Fruit fly (Drosophila melanogaster) whole organism, embryonic: ENCODE data around the gene Nasp.

Experiments
- ATbp ChIP-seq: fragments of 200-800 bp; sonication (Bioruptor generic); optimal IDR thresholded peaks from 2 replicates; lab custom pipeline; 2017; ENCODE audit warnings: missing biosample characterization, mild to moderate bottlenecking, missing genetic modification characterization, missing genetic modification reagents
- Atf3 ChIP-seq: fragments of 200-800 bp; sonication (Bioruptor generic); optimal IDR thresholded peaks from 3 replicates; lab custom pipeline; 2016; ENCODE audit warnings: missing biosample characterization, missing genetic modification characterization
- CG10462 ChIP-seq: fragments of 200-800 bp; sonication (Bioruptor generic); optimal IDR thresholded peaks from 2 replicates; lab custom pipeline; 2016; ENCODE audit warnings: missing biosample characterization, missing genetic modification characterization
- CG11456 ChIP-seq: fragments of 200-800 bp; sonication (Bioruptor generic); IDR thresholded peaks from 3 replicates; pipeline ENCODE4 v1.3.6; 2022; ENCODE audit warnings: missing biosample characterization, missing genetic modification characterization
- CG13894 ChIP-seq: fragments of 200-800 bp; sonication (Bioruptor generic); optimal IDR thresholded peaks from 3 replicates; lab custom pipeline; 2018; ENCODE audit warnings: missing biosample characterization, mild to moderate bottlenecking, missing genetic modification characterization, moderate library complexity
- CG14441 ChIP-seq: fragments of 200-800 bp; sonication (Bioruptor generic); IDR thresholded peaks from 2 replicates; pipeline ENCODE4 v1.3.6; 2022; ENCODE audit warnings: missing biosample characterization, missing genetic modification characterization
- CG1602 ChIP-seq: fragments of 200-800 bp; sonication (Bioruptor generic); optimal IDR thresholded peaks from 3 replicates; lab custom pipeline; 2016; ENCODE audit warnings: missing biosample characterization, missing genetic modification characterization
- CG16813 ChIP-seq: fragments of 200-800 bp; sonication (Bioruptor generic); IDR thresholded peaks from 3 replicates; pipeline ENCODE4 v1.3.6; 2022; ENCODE audit warnings: missing biosample characterization, missing genetic modification characterization; ENCODE audit not compliant: partially characterized antibody
- CG3163 ChIP-seq: fragments of 200-800 bp; sonication (Bioruptor generic); optimal IDR thresholded peaks from 3 replicates; lab custom pipeline; 2016; ENCODE audit warnings: missing biosample characterization, missing genetic modification characterization
- CG3995 ChIP-seq: fragments of 200-800 bp; sonication (Bioruptor generic); optimal IDR thresholded peaks from 3 replicates; lab custom pipeline; 2016; ENCODE audit warnings: missing biosample characterization, missing genetic modification characterization
- CG4424 ChIP-seq: fragments of 200-800 bp; sonication (Bioruptor generic); optimal IDR thresholded peaks from 3 replicates; lab custom pipeline; 2016; ENCODE audit warnings: missing biosample characterization, missing genetic modification characterization
- CG4617 ChIP-seq: fragments of 200-800 bp; sonication (Bioruptor generic); optimal IDR thresholded peaks from 3 replicates; lab custom pipeline; 2016; ENCODE audit warnings: missing biosample characterization, missing genetic modification characterization, borderline replicate concordance
- CG5953 ChIP-seq: fragments of 200-800 bp; sonication (Bioruptor generic); IDR thresholded peaks from 2 replicates; pipeline ENCODE4 v1.3.6; 2022; ENCODE audit warnings: missing biosample characterization, missing genetic modification characterization
- CG6765 ChIP-seq: fragments of 200-800 bp; sonication (Bioruptor generic); optimal IDR thresholded peaks from 3 replicates; lab custom pipeline; 2017; ENCODE audit warnings: missing biosample characterization, mild to moderate bottlenecking, missing genetic modification characterization
- CG7786 ChIP-seq: fragments of 200-800 bp; sonication (Bioruptor generic); optimal IDR thresholded peaks from 2 replicates; lab custom pipeline; 2016; ENCODE audit warnings: missing biosample characterization, missing genetic modification characterization
- CG7987 ChIP-seq: fragments of 200-800 bp; sonication (Bioruptor generic); optimal IDR thresholded peaks from 2 replicates; lab custom pipeline; 2018; ENCODE audit warnings: missing biosample characterization, mild to moderate bottlenecking, missing genetic modification characterization, moderate library complexity
- CG9797 ChIP-seq: fragments of 200-800 bp; sonication (Bioruptor generic); optimal IDR thresholded peaks from 3 replicates; lab custom pipeline; 2018; ENCODE audit warnings: missing biosample characterization, mild to moderate bottlenecking, missing genetic modification characterization
- Dll ChIP-seq: fragments of 200-800 bp; sonication (Bioruptor generic); IDR thresholded peaks from 4 replicates; pipeline ENCODE4 v1.3.6; 2022; ENCODE audit warnings: missing biosample characterization, missing genetic modification characterization; ENCODE audit not compliant: partially characterized antibody
- Doc3 ChIP-seq: fragments of 200-800 bp; sonication (Bioruptor generic); IDR thresholded peaks from 3 replicates; pipeline ENCODE4 v1.3.6; 2022; ENCODE audit warnings: missing biosample characterization, missing genetic modification characterization; ENCODE audit not compliant: partially characterized antibody
- E2f2 ChIP-seq: fragments of 200-800 bp; sonication (Bioruptor generic); IDR thresholded peaks from 2 replicates; pipeline ENCODE4 v1.3.6; 2022; ENCODE audit warnings: missing biosample characterization, missing genetic modification characterization
- Jarid2 ChIP-seq: fragments of 200-800 bp; sonication (Bioruptor generic); optimal IDR thresholded peaks from 3 replicates; lab custom pipeline; 2017; ENCODE audit warnings: mild to moderate bottlenecking, missing biosample characterization, missing genetic modification reagents, missing genetic modification characterization
- Med ChIP-seq: fragments of 200-800 bp; sonication (Bioruptor generic); peaks from one replicate; lab custom pipeline; 2016; ENCODE audit warnings: missing biosample characterization, missing genetic modification characterization, mild to moderate bottlenecking, inconsistent platforms, moderate library complexity
- Meics ChIP-seq: fragments of 200-800 bp; sonication (Bioruptor generic); optimal IDR thresholded peaks from 2 replicates; lab custom pipeline; 2017; ENCODE audit warnings: missing biosample characterization, mild to moderate bottlenecking, missing genetic modification characterization
- Pdp1 ChIP-seq, 2 experiments: fragments of 200-800 bp; sonication (Bioruptor generic); optimal IDR thresholded peaks; 3 replicates each; lab custom pipeline; 2016; ENCODE audit warnings: missing biosample characterization in 2 of 2, missing genetic modification characterization in 2 of 2, mild to moderate bottlenecking in 1 of 2, moderate library complexity in 1 of 2
- Sox102F ChIP-seq: fragments of 200-800 bp; sonication (Bioruptor generic); optimal IDR thresholded peaks from 2 replicates; lab custom pipeline; 2018; ENCODE audit warnings: missing biosample characterization, mild to moderate bottlenecking, missing genetic modification characterization, moderate library complexity
- Taf1 ChIP-seq: fragments of 200-800 bp; sonication (Bioruptor generic); IDR thresholded peaks from 2 replicates; pipeline ENCODE4 v1.3.6; 2022; ENCODE audit warnings: missing biosample characterization, missing genetic modification characterization
- abd-A ChIP-seq: fragments of 200-800 bp; sonication (Bioruptor generic); optimal IDR thresholded peaks from 3 replicates; lab custom pipeline; 2019; ENCODE audit warnings: missing biosample characterization, mild to moderate bottlenecking, missing genetic modification characterization, moderate library complexity
- bigmax ChIP-seq: fragments of 200-800 bp; sonication (Bioruptor generic); optimal IDR thresholded peaks from 2 replicates; lab custom pipeline; 2018; ENCODE audit warnings: missing biosample characterization, mild to moderate bottlenecking, missing genetic modification characterization
- chinmo ChIP-seq: fragments of 200-800 bp; sonication (Bioruptor generic); IDR thresholded peaks from 4 replicates; pipeline ENCODE4 v1.3.6; 2022; ENCODE audit warnings: missing biosample characterization, missing genetic modification characterization; ENCODE audit not compliant: partially characterized antibody
- dan ChIP-seq: fragments of 200-800 bp; sonication (Bioruptor generic); IDR thresholded peaks from 2 replicates; pipeline ENCODE4 v1.3.6; 2022; ENCODE audit warnings: missing biosample characterization, missing genetic modification characterization
- grau ChIP-seq: fragments of 200-800 bp; optimal IDR thresholded peaks from 3 replicates; lab custom pipeline; 2019; ENCODE audit warnings: missing biosample characterization, mild to moderate bottlenecking, missing genetic modification characterization, moderate library complexity
- gro ChIP-seq: fragments of 200-800 bp; sonication (Bioruptor generic); optimal IDR thresholded peaks from 2 replicates; lab custom pipeline; 2016; ENCODE audit warnings: missing biosample characterization, missing genetic modification characterization
- h ChIP-seq: fragments of >200 bp; optimal IDR thresholded peaks from 2 replicates; lab custom pipeline; 2017
- ken ChIP-seq: fragments of 200-800 bp; sonication (Bioruptor generic); IDR thresholded peaks from 3 replicates; pipeline ENCODE4 v1.3.6; 2022; ENCODE audit warnings: missing biosample characterization, missing genetic modification characterization
- pb ChIP-seq: fragments of 200-800 bp; sonication (Bioruptor generic); optimal IDR thresholded peaks from 3 replicates; lab custom pipeline; 2016; ENCODE audit warnings: missing biosample characterization, missing genetic modification characterization
- pho ChIP-seq: fragments of 200-800 bp; sonication (Bioruptor generic); optimal IDR thresholded peaks from 2 replicates; lab custom pipeline; 2016; ENCODE audit warnings: missing biosample characterization, missing genetic modification characterization
- sens ChIP-seq: fragments of 200-800 bp; sonication (Bioruptor generic); peaks from one replicate; lab custom pipeline; 2016; ENCODE audit warnings: missing biosample characterization, missing genetic modification characterization
- slbo ChIP-seq: fragments of 200-800 bp; sonication (Bioruptor generic); IDR thresholded peaks from 2 replicates; pipeline ENCODE4 v1.3.6; 2022; ENCODE audit warnings: missing biosample characterization, missing genetic modification characterization
- sob ChIP-seq: fragments of 200-800 bp; sonication (Bioruptor generic); IDR thresholded peaks from 2 replicates; pipeline ENCODE4 v1.3.6; 2022; ENCODE audit warnings: missing biosample characterization, missing genetic modification characterization
- tna ChIP-seq: fragments of 200-800 bp; sonication (Bioruptor generic); IDR thresholded peaks from 2 replicates; pipeline ENCODE4 v1.3.6; 2022; ENCODE audit warnings: missing biosample characterization, missing genetic modification characterization; ENCODE audit not compliant: partially characterized antibody
- vvl ChIP-seq: fragments of 200-800 bp; sonication (Bioruptor generic); IDR thresholded peaks from 2 replicates; pipeline ENCODE4 v1.3.6; 2022; ENCODE audit warnings: missing biosample characterization, missing genetic modification characterization
- wdn ChIP-seq: fragments of 200-800 bp; sonication (Bioruptor generic); IDR thresholded peaks from 2 replicates; pipeline ENCODE4 v1.3.6; 2022; ENCODE audit warnings: missing biosample characterization, missing genetic modification characterization

Gene Nasp

DNA sequence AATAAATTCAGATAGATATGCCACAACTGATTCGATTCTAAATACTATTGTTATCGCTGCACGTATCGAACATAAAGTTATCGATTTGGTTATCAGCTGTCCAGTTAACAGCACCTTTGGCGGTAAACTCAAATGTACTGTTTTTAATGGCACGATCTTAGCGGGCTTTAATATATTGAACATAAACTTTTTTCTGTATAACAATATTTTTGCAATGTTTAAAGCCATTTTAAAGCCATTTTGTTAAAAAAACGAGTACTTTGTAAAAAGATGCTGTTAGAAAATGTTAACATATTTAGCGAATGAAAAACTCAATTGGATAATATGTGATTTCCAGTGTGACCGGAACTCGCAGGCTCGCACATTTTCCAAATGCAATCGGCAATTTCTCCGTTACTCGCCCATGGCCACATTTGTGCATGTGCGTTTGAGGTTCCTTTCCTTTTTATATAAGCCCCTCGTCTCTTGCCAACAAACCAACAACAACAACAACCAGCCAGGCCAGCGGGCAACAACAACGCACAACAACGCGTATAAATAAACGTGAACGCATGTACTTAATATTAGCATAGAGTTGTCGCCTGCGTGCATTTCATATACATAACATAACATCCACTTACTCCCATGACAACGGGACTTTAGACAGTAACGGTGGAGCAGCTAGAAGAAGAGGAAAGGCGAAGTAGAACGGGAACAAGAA, 31.6 kb upstream of the Nasp start, which contains the start of gene TMEM216 (continued):
- TF ChIP-seq Pdp1 (GFP tag; optimal IDR thresholded peaks at IDR 0.05; lab: Kevin White, UChicago) (peak in 1 of 2 experiments; percentile 100), chinmo (GFP tag; lab: Robert Waterston, UW) (peak; percentile 84; the same call in 1 of the 4 replicates), CG7987 (GFP tag; lab: Kevin White, UChicago) (peak; percentile 16), Atf3 (GFP tag; lab: Kevin White, UChicago) (no peak)

DNA sequence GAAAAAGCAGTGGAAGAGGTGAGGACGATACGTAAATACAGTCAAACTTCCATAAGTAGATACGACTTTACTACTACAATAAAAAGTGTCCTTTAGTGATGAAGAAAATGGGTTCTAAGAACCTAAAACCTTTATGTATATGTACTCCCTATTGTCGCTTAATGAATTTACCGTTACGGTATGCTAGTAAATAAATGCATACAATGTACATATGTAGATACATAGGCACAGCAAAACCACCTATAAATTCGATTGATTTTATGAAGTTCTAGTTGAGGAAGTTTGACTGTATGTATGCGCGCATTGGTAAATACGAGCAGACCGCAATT, 31.1 kb upstream of the Nasp start:
- TF ChIP-seq grau (peak; percentile 75), h (lab: Kevin White, UChicago) (no peak), Taf1 (peak; percentile 17; the same call in 1 of the 2 replicates)

DNA sequence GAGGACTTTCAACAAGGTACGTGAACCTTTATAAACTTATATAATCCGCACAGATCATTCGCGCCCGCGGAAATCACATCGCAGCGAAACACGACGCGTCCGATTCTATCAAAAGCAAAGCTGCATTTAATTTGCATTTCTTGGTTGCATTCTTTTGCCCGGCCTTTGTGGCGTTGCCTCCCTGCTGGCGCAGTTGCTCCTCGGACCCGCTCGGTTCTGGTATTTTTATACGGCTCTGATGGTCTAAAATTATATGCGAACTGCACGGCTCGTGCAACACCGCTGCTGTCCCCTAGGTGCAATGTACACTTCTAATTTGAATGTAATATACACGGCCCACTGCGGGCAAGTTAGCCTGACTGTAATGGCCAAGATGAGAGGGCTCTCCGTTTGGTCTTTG, 29.2 kb upstream of the Nasp start, which contains the start of gene Cks85A:
Cks85A (minus strand) TSS at position 101 of the 400 bp plus-strand sequence.
- TF ChIP-seq Pdp1 (GFP tag; optimal IDR thresholded peaks at IDR 0.05; lab: Kevin White, UChicago) (peak in 1 of 2 experiments; percentile 41), CG1602 (GFP tag; lab: Kevin White, UChicago) (no peak)

DNA sequence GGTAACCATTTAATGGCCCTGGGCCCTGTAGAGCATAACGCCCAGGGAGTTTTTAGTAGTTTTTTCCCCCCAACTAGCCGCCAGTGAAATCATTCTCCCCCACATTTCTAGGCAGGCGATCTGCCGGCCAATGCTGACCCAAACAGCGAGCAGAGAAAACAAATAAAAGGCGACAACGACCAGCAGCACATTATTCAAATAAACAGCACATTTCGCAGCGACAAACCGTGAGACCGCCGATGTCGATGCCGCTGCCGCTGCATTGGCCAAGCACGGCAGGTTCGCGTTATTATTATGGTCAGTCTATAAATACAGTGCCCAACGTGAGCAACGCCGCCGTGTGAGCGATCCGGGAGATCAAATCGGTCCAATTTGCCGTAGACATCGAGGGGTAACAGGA, 28.7 kb upstream of the Nasp start, which contains the start of gene CG11760:
CG11760 (plus strand) TSS at position 301 of the 400 bp plus-strand sequence.
- TF ChIP-seq CG10462 (GFP tag; lab: Kevin White, UChicago) (no peak), CG16813 (GFP tag; lab: Robert Waterston, UW) (no peak), CG14441 (GFP tag; lab: Robert Waterston, UW) (no peak), CG7786 (no peak), vvl (GFP tag; lab: Robert Waterston, UW) (no peak), CG4617 (GFP tag; lab: Kevin White, UChicago) (no peak), CG11456 (GFP tag; lab: Robert Waterston, UW) (no peak), bigmax (GFP tag; lab: Kevin White, UChicago) (no peak), Meics (no peak), CG3163 (GFP tag; lab: Kevin White, UChicago) (no peak), Med (GFP tag; lab: Kevin White, UChicago) (peak; percentile 61), Doc3 (0 out of 3 replicates have a peak, but pooled peaks have one; percentile 16), CG6765 (GFP tag; lab: Kevin White, UChicago) (no peak), sens (GFP tag; lab: Kevin White, UChicago) (peak; percentile 30), CG9797 (GFP tag; lab: Kevin White, UChicago) (no peak)

DNA sequence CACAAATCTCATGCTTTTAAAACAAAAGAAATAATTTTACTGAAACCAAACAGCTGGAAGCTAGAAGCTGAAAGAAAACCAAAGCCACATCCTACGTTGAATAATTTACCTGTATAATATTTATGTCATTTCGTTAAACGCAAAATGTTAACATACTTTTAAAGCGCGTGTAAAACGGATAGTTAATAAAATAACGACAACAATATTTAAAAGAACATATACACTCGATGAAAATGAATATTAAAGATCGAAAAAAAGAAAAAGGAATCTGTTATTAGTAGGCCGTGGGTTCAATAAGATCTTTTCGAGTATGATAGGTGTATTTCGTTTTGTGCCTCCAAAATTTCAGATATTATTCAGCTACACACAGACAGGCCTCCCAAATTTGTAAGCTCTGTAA, 26.5 kb upstream of the Nasp start, which contains the start of gene CG8136:
CG8136 (plus strand) TSS at position 301 of the 400 bp plus-strand sequence.
- no peak for TF ChIP-seq slbo
- no peak for TF ChIP-seq pho (GFP tag; lab: Kevin White, UChicago)
- no peak for TF ChIP-seq ATbp (GFP tag; lab: Kevin White, UChicago)
- TF ChIP-seq Sox102F (GFP tag; lab: Kevin White, UChicago): no peak
- no peak for TF ChIP-seq CG3995 (GFP tag; lab: Kevin White, UChicago)
- no peak for TF ChIP-seq wdn (GFP tag; lab: Robert Waterston, UW)
- TF ChIP-seq abd-A: no peak
- TF ChIP-seq gro (GFP tag; lab: Kevin White, UChicago): no peak
- no peak for TF ChIP-seq CG5953
- TF ChIP-seq CG13894: no peak
- TF ChIP-seq E2f2 (GFP tag; lab: Robert Waterston, UW): no peak
- TF ChIP-seq dan (GFP tag; lab: Robert Waterston, UW): no peak
- no peak for TF ChIP-seq CG4424
- no peak for TF ChIP-seq Dll (GFP tag; lab: Robert Waterston, UW)
- TF ChIP-seq pb (GFP tag; lab: Kevin White, UChicago): no peak
- no peak for TF ChIP-seq Jarid2 (GFP tag; lab: Kevin White, UChicago)
- no peak for TF ChIP-seq tna
- no peak for TF ChIP-seq ken (GFP tag; lab: Robert Waterston, UW)
- TF ChIP-seq sob (GFP tag; lab: Robert Waterston, UW): no peak
